Fruit fly (Drosophila melanogaster): ENCODE measurements around the gene CG7142.

CG7142 gene

DNA sequence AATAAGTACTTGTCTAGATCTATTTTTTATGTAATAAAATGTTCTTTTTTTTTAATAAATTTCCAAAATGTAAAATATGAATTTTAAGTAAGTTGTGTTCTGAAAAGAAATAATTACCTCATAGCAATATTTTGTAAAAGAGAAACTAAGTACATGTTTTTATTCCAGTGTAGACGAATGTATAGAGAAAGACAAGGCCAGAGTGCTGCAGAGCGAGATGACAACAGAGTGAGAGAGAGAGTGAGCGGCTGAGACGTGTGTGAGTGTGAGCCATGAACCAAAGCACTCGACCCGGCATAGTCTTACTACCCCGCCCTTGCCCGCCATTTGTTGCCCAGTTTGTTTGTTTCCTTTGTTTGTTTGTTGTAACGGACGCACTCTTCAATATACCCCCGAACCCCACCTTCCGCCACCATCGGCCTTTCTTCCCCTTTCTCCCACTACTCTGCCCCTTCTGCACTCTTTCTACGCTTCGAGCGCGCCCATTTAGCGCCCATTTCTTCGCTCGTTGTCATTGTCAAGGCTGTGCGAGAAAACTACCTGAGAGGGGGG, 32.1 kb upstream of the CG7142 start (continued):
- TF ChIP-seq repo (GFP tag; optimal IDR thresholded peaks at IDR 0.05) (no peak), ranshi (GFP tag; IDR thresholded peaks at IDR 0.05) (peak; percentile 36; the same call in 1 of the 2 replicates), MESR4 (GFP tag; optimal IDR thresholded peaks at IDR 0.05) (no peak), HLHmδ (GFP tag; optimal IDR thresholded peaks at IDR 0.05) (peak; percentile 91), CG7556 (GFP tag; optimal IDR thresholded peaks at IDR 0.05) (peak; percentile 93), Ssrp (tag; optimal IDR thresholded peaks at IDR 0.05) (peak; percentile 52), gcm2 (GFP tag; optimal IDR thresholded peaks at IDR 0.05) (no peak), CG2116 (GFP tag; optimal IDR thresholded peaks at IDR 0.05) (no peak), CG14014 (GFP tag; IDR thresholded peaks at IDR 0.05) (no peak), wor (GFP tag; IDR thresholded peaks at IDR 0.05) (no peak), crc (GFP tag; optimal IDR thresholded peaks at IDR 0.05) (peak; percentile 9), CG13296 (GFP tag; optimal IDR thresholded peaks at IDR 0.05) (peak; percentile 32), CG12104 (GFP tag; optimal IDR thresholded peaks at IDR 0.05) (peak; percentile 31), CG31441 (GFP tag; IDR thresholded peaks at IDR 0.05) (peak; percentile 83), CG12155 (GFP tag; optimal IDR thresholded peaks at IDR 0.05) (no peak), Side (GFP tag; optimal IDR thresholded peaks at IDR 0.05) (peak; percentile 70), tap (tag; optimal IDR thresholded peaks at IDR 0.05) (no peak), stc (GFP tag; IDR thresholded peaks at IDR 0.05) (no peak), Drgx (GFP tag; IDR thresholded peaks at IDR 0.05) (peak; percentile 44; the same call in 1 of the 2 replicates), nmo (GFP tag; optimal IDR thresholded peaks at IDR 0.05) (peak; percentile 67), ab (GFP tag; optimal IDR thresholded peaks at IDR 0.05) (peak; percentile 25), CG10147 (GFP tag; optimal IDR thresholded peaks at IDR 0.05) (peak; percentile 24), cato (GFP tag; optimal IDR thresholded peaks at IDR 0.05; ENCODE audit: borderline replicate concordance) (no peak), HLH54F (GFP tag; optimal IDR thresholded peaks at IDR 0.05) (no peak), Lhr (GFP tag; optimal IDR thresholded peaks at IDR 0.05) (peak; percentile 58), crol (GFP tag; IDR thresholded peaks at IDR 0.05) (peak; percentile 100), Ets65A (GFP tag) (no peak), gce (GFP tag; IDR thresholded peaks at IDR 0.05) (0 out of 3 replicates have a peak, but pooled peaks have one; percentile 70), CG10565 (GFP tag; optimal IDR thresholded peaks at IDR 0.05) (no peak), lilli (GFP tag; optimal IDR thresholded peaks at IDR 0.05) (no peak), org-1 (GFP tag; optimal IDR thresholded peaks at IDR 0.05) (peak; percentile 38), kah (GFP tag; optimal IDR thresholded peaks at IDR 0.05) (no peak), CG8765 (GFP tag; IDR thresholded peaks at IDR 0.05) (peak; percentile 29; the same call in 1 of the 2 replicates), Hr78 (GFP tag; optimal IDR thresholded peaks at IDR 0.05) (peak in 1 of 2 experiments; percentile 95), stwl (tag; optimal IDR thresholded peaks at IDR 0.05) (no peak), Hr3 (GFP tag; optimal IDR thresholded peaks at IDR 0.05) (peak; percentile 4), z (GFP tag; IDR thresholded peaks at IDR 0.05) (peak; percentile 98), CG14441 (GFP tag; IDR thresholded peaks at IDR 0.05) (no peak), cwo (GFP tag; optimal IDR thresholded peaks at IDR 0.05) (no peak), CG1647 (GFP tag; optimal IDR thresholded peaks at IDR 0.05) (peak; percentile 25), gfzf (GFP tag; optimal IDR thresholded peaks at IDR 0.05) (no peak), CG4424 (GFP tag; optimal IDR thresholded peaks at IDR 0.05) (peak; percentile 33), Mes4 (GFP tag; optimal IDR thresholded peaks at IDR 0.05) (peak; percentile 50), ERR (GFP tag; optimal IDR thresholded peaks at IDR 0.05) (no peak), Jarid2 (GFP tag; optimal IDR thresholded peaks at IDR 0.05) (peak; percentile 33), Myb (GFP tag; optimal IDR thresholded peaks at IDR 0.05) (peak; percentile 16), bbx (GFP tag; IDR thresholded peaks at IDR 0.05; ENCODE audit: partially characterized antibody) (peak; percentile 53; the same call in 1 of the 2 replicates), CoRest (tag; optimal IDR thresholded peaks at IDR 0.05) (peak; percentile 85), CG15011 (GFP tag; optimal IDR thresholded peaks at IDR 0.05) (no peak), CG15073 (GFP tag; optimal IDR thresholded peaks at IDR 0.05) (no peak), pzg (GFP tag; optimal IDR thresholded peaks at IDR 0.05) (no peak)
